Worm (Caenorhabditis elegans) whole organism, L4 larva: ENCODE results near the gene F56D6.21.

Experiments
- F49E8.2 ChIP-seq: sonication (generic microtip); optimal IDR thresholded peaks from 2 replicates; lab custom pipeline; 2016; ENCODE audit warnings: missing compliant biosample characterization, mild to moderate bottlenecking, missing genetic modification characterization, borderline replicate concordance
- T26A8.4 ChIP-seq: fragments of 200-800 bp; sonication (Bioruptor generic); IDR thresholded peaks from 2 replicates; pipeline ENCODE4 v1.3.6; 2022; ENCODE audit warnings: missing genetic modification characterization, missing compliant biosample characterization
- Y75B8A.6 ChIP-seq: fragments of 200-800 bp; sonication (Bioruptor generic); IDR thresholded peaks from 2 replicates; pipeline ENCODE4 v1.3.6; 2022; ENCODE audit warnings: missing genetic modification reagents, missing genetic modification characterization, missing compliant biosample characterization
- ama-1 ChIP-seq: fragments of 150-350 bp; optimal IDR thresholded peaks from 2 replicates; lab custom pipeline; 2014; ENCODE audit warnings: inconsistent platforms, mixed read lengths
- ceh-28 ChIP-seq: fragments of 150-350 bp; optimal IDR thresholded peaks from 2 replicates; lab custom pipeline; 2014; ENCODE audit warnings: missing biosample characterization, missing genetic modification reagents, missing genetic modification characterization
- ceh-62 ChIP-seq: sonication (generic microtip); optimal IDR thresholded peaks from 2 replicates; lab custom pipeline; 2017; ENCODE audit warnings: missing biosample characterization, missing genetic modification characterization
- ceh-82 ChIP-seq: sonication (generic microtip); optimal IDR thresholded peaks from 2 replicates; lab custom pipeline; 2017; ENCODE audit warnings: missing biosample characterization, missing genetic modification characterization
- daf-16 ChIP-seq, 3 experiments: sonication (generic microtip); optimal IDR thresholded peaks; 2 replicates each; lab custom pipeline; 2016 to 2017; ENCODE audit warnings: missing genetic modification characterization in 3 of 3, missing genetic modification reagents in 3 of 3, mild to moderate bottlenecking in 2 of 3, missing compliant biosample characterization in 2 of 3, missing biosample characterization in 1 of 3, moderate library complexity in 1 of 3
- daf-19 ChIP-seq: fragments of 200-800 bp; sonication (Bioruptor generic); conservative IDR thresholded peaks from 2 replicates; pipeline ENCODE4 v1.3.6; 2022; ENCODE audit warnings: missing genetic modification characterization, missing compliant biosample characterization
- fos-1 ChIP-seq: fragments of 150-350 bp; optimal IDR thresholded peaks from 2 replicates; lab custom pipeline; 2014; ENCODE audit warnings: missing biosample characterization, missing genetic modification characterization
- lim-7 ChIP-seq: fragments of 200-800 bp; sonication (Bioruptor generic); IDR thresholded peaks from 2 replicates; pipeline ENCODE4 v1.3.6; 2022; ENCODE audit warnings: missing genetic modification characterization, missing compliant biosample characterization

ce11 chrIV:3909114-3909513 lies 4.4 kb downstream of the F56D6.21 start, which contains the start of gene F56D6.13:
- TF ChIP-seq T26A8.4 (no peak), lim-7 (no peak), ama-1 (lab: Kevin White, UChicago) (no peak), fos-1 (tag; lab: Kevin White, UChicago) (no peak), Y75B8A.6 (GFP tag; lab: Robert Waterston, UW) (no peak), ceh-82 (tag; lab: Kevin White, UChicago) (no peak), ceh-28 (tag; lab: Kevin White, UChicago) (no peak), daf-19 (GFP tag; lab: Robert Waterston, UW) (no peak), F49E8.2 (no peak), daf-16 (GFP tag; optimal IDR thresholded peaks at IDR 0.05; lab: Kevin White, UChicago) (no peak), daf-16 (tag; optimal IDR thresholded peaks at IDR 0.05; lab: Kevin White, UChicago) (no peak), ceh-62 (tag; lab: Kevin White, UChicago) (no peak)
